Fruit fly (Drosophila melanogaster) whole organism, embryonic: ENCODE data around the gene CG8236.

ENCODE experiments used
- CG10321 ChIP-seq: fragments of 200-800 bp; sonication (Bioruptor generic); IDR thresholded peaks from 2 replicates; pipeline ENCODE4 v1.3.6; 2022; ENCODE audit warnings: missing biosample characterization, missing genetic modification characterization
- CG13775 ChIP-seq: fragments of 200-800 bp; sonication (Bioruptor generic); optimal IDR thresholded peaks from 3 replicates; lab custom pipeline; 2017; ENCODE audit warnings: missing biosample characterization, mild to moderate bottlenecking, missing genetic modification characterization
- CG1602 ChIP-seq: fragments of 200-800 bp; sonication (Bioruptor generic); optimal IDR thresholded peaks from 3 replicates; lab custom pipeline; 2016; ENCODE audit warnings: missing biosample characterization, missing genetic modification characterization
- CG17361 ChIP-seq: fragments of 200-800 bp; sonication (Bioruptor generic); IDR thresholded peaks from 3 replicates; pipeline ENCODE4 v1.3.6; 2022; ENCODE audit warnings: missing biosample characterization, missing genetic modification characterization
- CG32767 ChIP-seq: fragments of 200-800 bp; sonication (Bioruptor generic); IDR thresholded peaks from 2 replicates; pipeline ENCODE4 v1.3.6; 2022; ENCODE audit warnings: missing biosample characterization, missing genetic modification characterization
- CG34224 ChIP-seq: fragments of 200-800 bp; sonication (Bioruptor generic); IDR thresholded peaks from 3 replicates; pipeline ENCODE4 v1.3.6; 2022; ENCODE audit warnings: missing biosample characterization, missing genetic modification characterization; ENCODE audit not compliant: partially characterized antibody
- CG3847 ChIP-seq: fragments of 200-800 bp; sonication (Bioruptor generic); IDR thresholded peaks from 2 replicates; pipeline ENCODE4 v1.3.6; 2022; ENCODE audit warnings: missing biosample characterization, missing genetic modification characterization
- CG4328 ChIP-seq: fragments of 200-800 bp; sonication (Bioruptor generic); optimal IDR thresholded peaks from 3 replicates; lab custom pipeline; 2017; ENCODE audit warnings: missing biosample characterization, missing genetic modification reagents, missing genetic modification characterization
- CG6272 ChIP-seq: fragments of 200-800 bp; sonication (Bioruptor generic); IDR thresholded peaks from 2 replicates; pipeline ENCODE4 v1.3.6; 2022; ENCODE audit warnings: missing biosample characterization, missing genetic modification characterization
- CG6654 ChIP-seq: fragments of 200-800 bp; sonication (Bioruptor generic); optimal IDR thresholded peaks from 2 replicates; lab custom pipeline; 2017; ENCODE audit warnings: missing biosample characterization, mild to moderate bottlenecking, missing genetic modification characterization
- CG7745 ChIP-seq: fragments of 200-800 bp; sonication (Bioruptor generic); optimal IDR thresholded peaks from 2 replicates; lab custom pipeline; 2018; ENCODE audit warnings: missing biosample characterization, mild to moderate bottlenecking, missing genetic modification characterization, moderate library complexity
- CG7928 ChIP-seq: fragments of 200-800 bp; sonication (Bioruptor generic); optimal IDR thresholded peaks from 2 replicates; lab custom pipeline; 2017; ENCODE audit warnings: missing biosample characterization, mild to moderate bottlenecking, missing genetic modification characterization
- CG8359 ChIP-seq: fragments of 200-800 bp; sonication (Bioruptor generic); optimal IDR thresholded peaks from 2 replicates; lab custom pipeline; 2017; ENCODE audit warnings: missing biosample characterization, mild to moderate bottlenecking, missing genetic modification characterization, borderline replicate concordance
- CG9797 ChIP-seq: fragments of 200-800 bp; sonication (Bioruptor generic); optimal IDR thresholded peaks from 3 replicates; lab custom pipeline; 2018; ENCODE audit warnings: missing biosample characterization, mild to moderate bottlenecking, missing genetic modification characterization
- Dref ChIP-seq: fragments of 200-800 bp; sonication (Bioruptor generic); IDR thresholded peaks from 2 replicates; pipeline ENCODE4 v1.3.6; 2022; ENCODE audit warnings: missing biosample characterization, missing genetic modification characterization
- E2f1 ChIP-seq: fragments of 200-800 bp; sonication (Bioruptor generic); IDR thresholded peaks from 2 replicates; pipeline ENCODE4 v1.3.6; 2022; ENCODE audit warnings: missing biosample characterization, missing genetic modification characterization
- Eip74EF ChIP-seq, 2 experiments: fragments of 200-800 bp in 1 of 2; fragments of >200 bp in 1 of 2; sonication (Bioruptor generic) in 1 of 2; optimal IDR thresholded peaks; 2 replicates each; lab custom pipeline; 2017 to 2019; ENCODE audit warnings: missing biosample characterization in 2 of 2, missing genetic modification characterization in 2 of 2, mild to moderate bottlenecking in 1 of 2, moderate library complexity in 1 of 2
- Ets97D ChIP-seq: fragments of 200-800 bp; sonication (Bioruptor generic); optimal IDR thresholded peaks from 3 replicates; lab custom pipeline; 2016; ENCODE audit warnings: missing biosample characterization, missing genetic modification characterization
- Hand ChIP-seq: fragments of 200-800 bp; sonication (Bioruptor generic); optimal IDR thresholded peaks from 2 replicates; lab custom pipeline; 2017; ENCODE audit warnings: mild to moderate bottlenecking, missing biosample characterization, missing genetic modification reagents, missing genetic modification characterization
- Myb ChIP-seq: fragments of 200-800 bp; sonication (Bioruptor generic); optimal IDR thresholded peaks from 2 replicates; lab custom pipeline; 2016; ENCODE audit warnings: missing biosample characterization, missing genetic modification characterization
- Pdp1 ChIP-seq, 2 experiments: fragments of 200-800 bp; sonication (Bioruptor generic); optimal IDR thresholded peaks; 3 replicates each; lab custom pipeline; 2016; ENCODE audit warnings: missing biosample characterization in 2 of 2, missing genetic modification characterization in 2 of 2, mild to moderate bottlenecking in 1 of 2, moderate library complexity in 1 of 2
- ac ChIP-seq: fragments of 200-800 bp; sonication (Bioruptor generic); optimal IDR thresholded peaks from 3 replicates; lab custom pipeline; 2017; ENCODE audit warnings: missing biosample characterization, mild to moderate bottlenecking, missing genetic modification characterization
- ash1 ChIP-seq: fragments of 200-800 bp; sonication (Bioruptor generic); optimal IDR thresholded peaks from 2 replicates; lab custom pipeline; 2018; ENCODE audit warnings: missing biosample characterization, mild to moderate bottlenecking, missing genetic modification characterization
- chif ChIP-seq, 2 experiments: fragments of 200-800 bp; sonication (Bioruptor generic); optimal IDR thresholded peaks; 3 replicates each; lab custom pipeline; 2016; ENCODE audit warnings: missing biosample characterization in 2 of 2, missing genetic modification characterization in 2 of 2
- corto ChIP-seq: fragments of 200-800 bp; sonication (Bioruptor generic); optimal IDR thresholded peaks from 2 replicates; lab custom pipeline; 2016; ENCODE audit warnings: missing biosample characterization, mild to moderate bottlenecking, missing genetic modification characterization, moderate library complexity
- dmrt11E ChIP-seq: fragments of 200-800 bp; sonication (Bioruptor generic); optimal IDR thresholded peaks from 3 replicates; lab custom pipeline; 2018; ENCODE audit warnings: missing biosample characterization, mild to moderate bottlenecking, missing genetic modification characterization, moderate library complexity
- esg ChIP-seq: fragments of 200-800 bp; sonication (Bioruptor generic); conservative IDR thresholded peaks from 2 replicates; pipeline ENCODE4 v1.3.6; 2022; ENCODE audit warnings: missing biosample characterization, missing genetic modification characterization
- gt ChIP-seq: fragments of 200-800 bp; sonication (Bioruptor generic); IDR thresholded peaks from 2 replicates; pipeline ENCODE4 v1.3.6; 2022; ENCODE audit warnings: missing biosample characterization, missing genetic modification characterization
- her ChIP-seq: fragments of 200-800 bp; sonication (Bioruptor generic); optimal IDR thresholded peaks from 2 replicates; lab custom pipeline; 2016; ENCODE audit warnings: missing biosample characterization, missing genetic modification characterization
- jigr1 ChIP-seq: fragments of 200-800 bp; sonication (Bioruptor generic); IDR thresholded peaks from 3 replicates; pipeline ENCODE4 v1.3.6; 2022; ENCODE audit warnings: missing biosample characterization, missing genetic modification characterization
- jing ChIP-seq: fragments of 200-800 bp; sonication (Bioruptor generic); optimal IDR thresholded peaks from 2 replicates; lab custom pipeline; 2018; ENCODE audit warnings: missing biosample characterization, mild to moderate bottlenecking, missing genetic modification characterization
- onecut ChIP-seq: fragments of 200-800 bp; sonication (Bioruptor generic); IDR thresholded peaks from 2 replicates; pipeline ENCODE4 v1.3.6; 2022; ENCODE audit warnings: missing biosample characterization, missing genetic modification characterization
- otp ChIP-seq: fragments of 200-800 bp; sonication (Bioruptor generic); IDR thresholded peaks from 3 replicates; pipeline ENCODE4, ENCODE4 v1.3.6; 2022; ENCODE audit warnings: missing biosample characterization, missing genetic modification characterization
- phol ChIP-seq: fragments of 200-800 bp; sonication (Bioruptor generic); optimal IDR thresholded peaks from 3 replicates; lab custom pipeline; 2018; ENCODE audit warnings: missing biosample characterization, mild to moderate bottlenecking, missing genetic modification characterization, moderate library complexity
- row ChIP-seq: fragments of 200-800 bp; sonication (Bioruptor generic); IDR thresholded peaks from 3 replicates; pipeline ENCODE4 v1.3.6; 2022; ENCODE audit warnings: missing biosample characterization, missing genetic modification characterization
- sens-2 ChIP-seq: fragments of 200-800 bp; sonication (Bioruptor generic); IDR thresholded peaks from 2 replicates; pipeline ENCODE4 v1.3.6; 2022; ENCODE audit warnings: missing biosample characterization, missing genetic modification characterization
- so ChIP-seq: fragments of 200-800 bp; sonication (Bioruptor generic); IDR thresholded peaks from 3 replicates; pipeline ENCODE4 v1.3.6; 2022; ENCODE audit warnings: missing biosample characterization, missing genetic modification characterization
- sr ChIP-seq: fragments of 200-800 bp; sonication (Bioruptor generic); IDR thresholded peaks from 3 replicates; pipeline ENCODE4 v1.3.6; 2022; ENCODE audit warnings: missing biosample characterization, missing genetic modification characterization
- tgo ChIP-seq: fragments of 200-800 bp; sonication (Bioruptor generic); IDR thresholded peaks from 3 replicates; pipeline ENCODE4 v1.3.6; 2022; ENCODE audit warnings: missing biosample characterization, missing genetic modification characterization
- vvl ChIP-seq: fragments of 200-800 bp; sonication (Bioruptor generic); IDR thresholded peaks from 2 replicates; pipeline ENCODE4 v1.3.6; 2022; ENCODE audit warnings: missing biosample characterization, missing genetic modification characterization

The CG8236 gene

DNA sequence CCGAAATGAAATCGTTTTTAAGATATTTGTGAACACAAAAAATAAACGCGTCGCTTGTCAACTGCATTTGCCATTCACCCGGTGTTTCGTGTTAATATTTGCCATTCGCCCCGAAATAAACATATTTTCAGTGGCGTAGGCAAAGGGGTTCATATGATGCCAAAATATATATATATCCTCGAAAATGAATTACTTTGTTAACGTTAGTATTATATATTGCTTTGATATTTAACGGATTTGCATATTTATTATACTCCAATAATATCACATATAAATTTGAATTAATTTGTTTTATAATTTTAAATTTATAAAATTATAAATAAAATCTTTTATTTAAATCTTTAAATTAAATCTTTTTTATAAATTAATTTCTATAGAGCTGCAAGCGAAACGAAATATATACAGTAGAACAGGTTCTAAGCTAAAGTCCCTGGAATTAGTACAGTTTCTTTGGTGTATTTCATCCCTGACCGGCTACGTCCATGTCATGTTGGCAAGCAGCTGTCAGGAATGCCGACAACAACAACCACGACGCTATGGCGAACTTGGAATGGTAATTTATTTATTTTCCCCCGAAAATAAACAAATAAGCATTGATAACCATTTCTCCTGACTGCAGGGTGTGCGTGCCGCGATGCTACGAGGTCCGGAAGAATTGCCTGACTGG, 37.5 kb upstream of the CG8236 start, which contains the start of the genes M1BP and CG8202 (continued):
- TF ChIP-seq corto (peak; percentile 34), Hand (GFP tag; lab: Kevin White, UChicago) (peak; percentile 84), Myb (GFP tag; lab: Kevin White, UChicago) (peak; percentile 41), CG10321 (GFP tag; lab: Robert Waterston, UW) (peak; percentile 28; the same call in 1 of the 2 replicates), CG6272 (GFP tag; lab: Robert Waterston, UW) (peak; percentile 59; the same call in 1 of the 2 replicates), CG17361 (GFP tag; lab: Robert Waterston, UW) (peak; percentile 98), CG9797 (GFP tag; lab: Kevin White, UChicago) (peak; percentile 54), phol (peak; percentile 94), CG8359 (GFP tag; lab: Kevin White, UChicago) (peak; percentile 70), her (GFP tag; lab: Kevin White, UChicago) (no peak), CG6654 (GFP tag; lab: Kevin White, UChicago) (peak; percentile 79), sr (GFP tag; lab: Robert Waterston, UW) (no peak), sens-2 (no peak), CG3847 (GFP tag; lab: Robert Waterston, UW) (peak; percentile 79), dmrt11E (tag; lab: Kevin White, UChicago) (peak; percentile 92), chif (GFP tag; optimal IDR thresholded peaks at IDR 0.05; lab: Kevin White, UChicago) (peak; percentile 8 to 67), vvl (GFP tag; lab: Robert Waterston, UW) (peak; percentile 83), CG7928 (GFP tag; lab: Kevin White, UChicago) (peak; percentile 59), Pdp1 (GFP tag; optimal IDR thresholded peaks at IDR 0.05; lab: Kevin White, UChicago) (peak; percentile 55 to 57), onecut (GFP tag; lab: Robert Waterston, UW) (peak; percentile 69), E2f1 (peak; percentile 73; the same call in 1 of the 2 replicates), gt (GFP tag; lab: Robert Waterston, UW) (no peak), ac (GFP tag; lab: Kevin White, UChicago) (peak; percentile 74), CG1602 (GFP tag; lab: Kevin White, UChicago) (peak; percentile 88), jigr1 (0 out of 3 replicates have a peak, but pooled peaks have one; percentile 42), Dref (GFP tag; lab: Robert Waterston, UW) (no peak), CG34224 (no peak), otp (no peak), row (GFP tag; lab: Robert Waterston, UW) (peak; percentile 91), Eip74EF (GFP tag; optimal IDR thresholded peaks at IDR 0.05; lab: Kevin White, UChicago) (no peak), esg (GFP tag; lab: Robert Waterston, UW) (peak; percentile 67; the same call in 1 of the 2 replicates), CG7745 (no peak), CG13775 (GFP tag; lab: Kevin White, UChicago) (peak; percentile 95), CG32767 (GFP tag; lab: Robert Waterston, UW) (peak; percentile 64; the same call in 1 of the 2 replicates), jing (GFP tag; lab: Kevin White, UChicago) (no peak), so (GFP tag; lab: Robert Waterston, UW) (peak; percentile 63; the same call in 1 of the 3 replicates), ash1 (GFP tag; lab: Kevin White, UChicago) (no peak), tgo (GFP tag; lab: Robert Waterston, UW) (peak; percentile 83), Ets97D (no peak), CG4328 (peak; percentile 91)
